Worm (Caenorhabditis elegans) whole organism, midembryonic: Measurements from ENCODE around the gene Y5H2B.3.

Experiments used
- T22C8.4 ChIP-seq: fragments of 200-800 bp; sonication (Bioruptor generic); IDR thresholded peaks from 2 replicates; pipeline ENCODE4 v1.3.6; 2022; ENCODE audit warnings: missing genetic modification characterization, missing compliant biosample characterization
- cog-1 ChIP-seq: sonication (generic microtip); optimal IDR thresholded peaks from 2 replicates; lab custom pipeline; 2016; ENCODE audit warnings: missing genetic modification characterization, missing compliant biosample characterization
- flt-1 ChIP-seq: fragments of 200-800 bp; sonication (Bioruptor generic); IDR thresholded peaks from 2 replicates; pipeline ENCODE4 v1.3.6; 2022; ENCODE audit warnings: missing genetic modification characterization, missing compliant biosample characterization
- klf-2 ChIP-seq: fragments of 200-800 bp; sonication (Bioruptor generic); conservative IDR thresholded peaks from 2 replicates; pipeline ENCODE4 v1.3.6; 2022; ENCODE audit warnings: missing genetic modification reagents, missing genetic modification characterization, missing compliant biosample characterization
- med-1 ChIP-seq: sonication (generic microtip); optimal IDR thresholded peaks from 2 replicates; lab custom pipeline; 2017; ENCODE audit warnings: missing genetic modification characterization, mild to moderate bottlenecking, missing compliant biosample characterization, antibody characterized with exemption, missing genetic modification reagents; ENCODE audit not compliant: insufficient read depth
- ref-1 ChIP-seq: fragments of 200-800 bp; sonication (Bioruptor generic); conservative IDR thresholded peaks from 2 replicates; pipeline ENCODE4 v1.3.6; 2022; ENCODE audit warnings: missing genetic modification reagents, missing genetic modification characterization, missing compliant biosample characterization
- tab-1 ChIP-seq: fragments of 200-800 bp; sonication (Bioruptor generic); IDR thresholded peaks from 2 replicates; pipeline ENCODE4 v1.3.6; 2022; ENCODE audit warnings: missing genetic modification characterization, missing compliant biosample characterization
- ztf-23 ChIP-seq: fragments of 200-800 bp; sonication (Bioruptor generic); IDR thresholded peaks from 2 replicates; pipeline ENCODE4 v1.3.6; 2022; ENCODE audit warnings: missing genetic modification reagents, missing genetic modification characterization, missing compliant biosample characterization
- ztf-29 ChIP-seq: fragments of 200-800 bp; sonication (Bioruptor generic); IDR thresholded peaks from 2 replicates; pipeline ENCODE4 v1.3.6; 2022; ENCODE audit warnings: missing genetic modification reagents, missing genetic modification characterization, missing compliant biosample characterization

Y5H2B.3 gene

DNA sequence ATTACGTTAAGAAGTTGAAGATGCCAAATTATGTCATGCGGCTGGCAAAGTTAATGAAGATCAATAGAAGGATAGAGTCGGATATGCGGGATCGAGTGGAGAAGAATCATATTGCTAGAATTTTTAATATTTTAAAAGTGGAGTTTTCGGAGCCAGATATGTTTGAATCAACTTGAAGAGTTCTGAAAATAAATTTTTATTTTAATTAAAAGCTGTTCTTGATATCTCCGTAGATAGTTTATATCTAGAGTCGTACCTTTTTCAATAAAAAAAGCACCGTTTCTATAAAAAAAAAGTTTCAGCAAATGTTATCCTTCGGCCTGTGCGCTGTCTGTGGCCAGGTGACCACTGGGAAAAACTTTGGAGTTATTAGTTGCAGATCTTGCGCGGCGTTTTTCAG is 45.1 kb downstream of the Y5H2B.3 start, which contains the start of gene nhr-96:
Gene nhr-96, plus strand, starts transcription at position 301 of the 400 bp plus-strand sequence.
- TF ChIP-seq T22C8.4 (GFP tag; lab: Robert Waterston, UW) (no peak), med-1 (GFP tag; lab: Kevin White, UChicago) (no peak), ztf-23 (no peak), tab-1 (GFP tag; lab: Robert Waterston, UW) (no peak), klf-2 (GFP tag; lab: Robert Waterston, UW) (no peak), cog-1 (tag; lab: Kevin White, UChicago) (no peak), ref-1 (GFP tag; lab: Robert Waterston, UW) (no peak), flt-1 (GFP tag; lab: Robert Waterston, UW) (no peak), ztf-29 (GFP tag; lab: Robert Waterston, UW) (no peak)

DNA sequence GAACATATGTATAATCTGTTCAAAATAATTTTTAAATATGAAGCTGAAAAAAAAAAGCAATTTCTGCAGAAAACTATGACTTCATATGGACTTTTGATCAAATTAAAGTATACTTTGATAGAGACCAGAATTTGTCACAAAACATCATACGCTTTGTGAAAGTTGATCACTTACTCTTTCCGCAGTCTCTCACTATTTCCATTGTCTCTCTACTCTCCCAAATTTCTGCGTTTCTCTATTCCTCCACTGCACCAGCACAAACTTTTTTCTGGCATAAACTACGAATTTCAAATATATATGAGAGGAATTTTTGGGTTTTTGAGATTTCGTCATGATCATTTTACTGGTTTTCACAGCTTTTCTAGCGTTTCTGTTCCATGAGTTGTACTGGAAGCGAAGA is 47.8 kb downstream of the Y5H2B.3 start, which contains the start of gene cyp-33C4:
Gene cyp-33C4, plus strand, starts transcription at position 293 of the 400 bp plus-strand sequence.
- no peak for TF ChIP-seq ztf-29 (GFP tag; lab: Robert Waterston, UW)
- no peak for TF ChIP-seq klf-2 (GFP tag; lab: Robert Waterston, UW)
- TF ChIP-seq flt-1 (GFP tag; lab: Robert Waterston, UW), result no peak

- TF ChIP-seq klf-2 (GFP tag; lab: Robert Waterston, UW), result no peak
- TF ChIP-seq tab-1 (GFP tag; lab: Robert Waterston, UW), result no peak
- TF ChIP-seq ztf-29 (GFP tag; lab: Robert Waterston, UW), result no peak
- TF ChIP-seq flt-1 (GFP tag; lab: Robert Waterston, UW), result no peak
- no peak for TF ChIP-seq med-1 (GFP tag; lab: Kevin White, UChicago)
- TF ChIP-seq ref-1 (GFP tag; lab: Robert Waterston, UW), result no peak
- no peak for TF ChIP-seq cog-1 (tag; lab: Kevin White, UChicago)
- TF ChIP-seq ztf-23, result no peak
- no peak for TF ChIP-seq T22C8.4 (GFP tag; lab: Robert Waterston, UW)
Observed at ce11 chrV:2238012-2238411, 49.9 kb downstream of the Y5H2B.3 start.
